Worm (Caenorhabditis elegans): Measurements from ENCODE around the gene T28D6.7.

DNA sequence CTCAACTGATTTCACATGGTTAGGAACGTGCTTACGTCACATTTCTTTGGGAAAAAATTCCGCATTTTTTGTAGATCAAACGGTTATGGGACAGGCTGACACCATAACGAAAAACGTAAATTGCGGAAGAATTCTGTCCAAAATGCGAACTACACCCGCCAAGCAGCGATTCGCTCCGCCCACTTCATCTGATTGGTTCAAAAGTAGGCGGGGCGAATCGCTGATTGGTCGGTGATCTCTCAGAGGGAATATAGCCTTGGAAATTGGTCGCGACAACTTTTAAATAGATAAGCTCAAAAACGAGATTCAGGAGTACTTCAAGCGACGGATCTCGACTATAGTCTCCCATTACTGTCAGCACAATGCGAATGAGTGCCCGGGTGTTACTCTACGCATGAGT lies 8.7 kb downstream of the T28D6.7 start:
- no peak for TF ChIP-seq him-1 (tag; optimal IDR thresholded peaks at IDR 0.05)
- no peak for TF ChIP-seq dao-5 (tag; optimal IDR thresholded peaks at IDR 0.05)
